Worm (Caenorhabditis elegans): ENCODE results near the gene nhr-9.

DNA sequence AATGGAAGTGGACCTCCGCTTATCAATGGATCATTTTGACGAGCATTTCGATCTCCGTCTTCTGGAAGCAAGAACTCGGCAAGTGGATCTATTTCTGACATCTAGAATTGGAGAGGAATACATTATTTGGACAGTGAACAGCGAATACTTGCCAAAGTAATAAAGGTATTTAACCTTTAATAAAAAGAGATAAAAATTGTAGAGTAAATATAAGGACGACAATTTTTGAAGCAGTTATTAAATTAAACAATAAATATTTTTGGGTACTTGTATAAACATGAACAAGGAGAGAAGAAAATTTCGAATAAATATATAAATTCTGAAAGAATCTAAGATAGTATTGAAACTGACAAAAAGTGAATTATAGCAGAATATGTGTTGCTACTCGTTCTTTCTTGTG lies 22.8 kb upstream of the nhr-9 start, which contains the start of gene lin-37:
- TF ChIP-seq nhr-237 (tag; optimal IDR thresholded peaks at IDR 0.05) = no peak
- TF ChIP-seq ceh-82 (tag; optimal IDR thresholded peaks at IDR 0.05) = no peak
- TF ChIP-seq snpc-4 (tag; optimal IDR thresholded peaks at IDR 0.05) = no peak
- no peak for TF ChIP-seq mep-1 (tag; optimal IDR thresholded peaks at IDR 0.05)
- TF ChIP-seq egl-27 (tag; optimal IDR thresholded peaks at IDR 0.05) = no peak
- no peak for TF ChIP-seq aly-2 (tag; optimal IDR thresholded peaks at IDR 0.05)
- TF ChIP-seq nhr-19 (GFP tag; conservative IDR thresholded peaks at IDR 0.05) = no peak
- no peak for TF ChIP-seq unc-62 (GFP tag; optimal IDR thresholded peaks at IDR 0.05)
- no peak for TF ChIP-seq nhr-77 (tag; optimal IDR thresholded peaks at IDR 0.05)
- TF ChIP-seq fos-1 (tag; optimal IDR thresholded peaks at IDR 0.05) = no peak
- TF ChIP-seq ztf-11 (tag; optimal IDR thresholded peaks at IDR 0.05) = no peak
- no peak for TF ChIP-seq snu-23 (GFP tag; optimal IDR thresholded peaks at IDR 0.05)
- no peak for TF ChIP-seq hlh-4 (tag; optimal IDR thresholded peaks at IDR 0.05)
- no peak for TF ChIP-seq zip-4 (GFP tag; optimal IDR thresholded peaks at IDR 0.05)
